Fruit fly (Drosophila melanogaster) whole organism, prepupa: ENCODE results near the gene RpS4.

Experiments
- Blimp-1 ChIP-seq: fragments of 200-800 bp; sonication (Bioruptor generic); optimal IDR thresholded peaks from 3 replicates; lab custom pipeline; 2017; ENCODE audit warnings: missing biosample characterization, missing genetic modification characterization, mild to moderate bottlenecking, moderate library complexity, missing genetic modification reagents
- CG10631 ChIP-seq: fragments of 200-800 bp; sonication (Bioruptor generic); optimal IDR thresholded peaks from 2 replicates; lab custom pipeline; 2016; ENCODE audit warnings: missing biosample characterization, missing genetic modification characterization
- CG11294 ChIP-seq: fragments of 200-800 bp; sonication (Bioruptor generic); IDR thresholded peaks from 2 replicates; pipeline ENCODE4 v1.3.6; 2022; ENCODE audit warnings: missing biosample characterization, missing genetic modification characterization
- CG11902 ChIP-seq: fragments of 200-800 bp; sonication (Bioruptor generic); optimal IDR thresholded peaks from 3 replicates; lab custom pipeline; 2016; ENCODE audit warnings: missing biosample characterization, missing genetic modification characterization
- CG15336 ChIP-seq: fragments of 200-800 bp; sonication (Bioruptor generic); IDR thresholded peaks from 2 replicates; pipeline ENCODE4 v1.3.6; 2022; ENCODE audit warnings: missing biosample characterization, missing genetic modification characterization
- CG3032 ChIP-seq: fragments of 200-800 bp; optimal IDR thresholded peaks from 2 replicates; lab custom pipeline; 2019; ENCODE audit warnings: missing biosample characterization, mild to moderate bottlenecking, missing genetic modification characterization, moderate library complexity
- CG31627 ChIP-seq: fragments of 200-800 bp; sonication (Bioruptor generic); optimal IDR thresholded peaks from 3 replicates; lab custom pipeline; 2016; ENCODE audit warnings: missing biosample characterization, missing genetic modification characterization
- CG32006 ChIP-seq: fragments of 200-800 bp; sonication (Bioruptor generic); optimal IDR thresholded peaks from 3 replicates; lab custom pipeline; 2017; ENCODE audit warnings: missing biosample characterization, mild to moderate bottlenecking, missing genetic modification characterization
- CG34406 ChIP-seq: fragments of 200-800 bp; sonication (Bioruptor generic); optimal IDR thresholded peaks from 3 replicates; lab custom pipeline; 2016; ENCODE audit warnings: missing biosample characterization, missing genetic modification characterization
- CG6163 ChIP-seq: fragments of 200-800 bp; sonication (Bioruptor generic); IDR thresholded peaks from 3 replicates; pipeline ENCODE4 v1.3.6; 2022; ENCODE audit warnings: missing biosample characterization, missing genetic modification characterization
- CG6792 ChIP-seq: fragments of 200-800 bp; sonication (Bioruptor generic); optimal IDR thresholded peaks from 3 replicates; lab custom pipeline; 2016; ENCODE audit warnings: missing biosample characterization, missing genetic modification characterization
- CG6808 ChIP-seq: fragments of 200-800 bp; sonication (Bioruptor generic); optimal IDR thresholded peaks from 3 replicates; lab custom pipeline; 2017; ENCODE audit warnings: missing biosample characterization, missing genetic modification characterization, mild to moderate bottlenecking, moderate library complexity, missing genetic modification reagents
- CG6854 ChIP-seq: fragments of 200-800 bp; sonication (Bioruptor generic); optimal IDR thresholded peaks from 2 replicates; lab custom pipeline; 2017; ENCODE audit warnings: missing biosample characterization, mild to moderate bottlenecking, missing genetic modification characterization
- CG8632 ChIP-seq: fragments of 200-800 bp; sonication (Bioruptor generic); optimal IDR thresholded peaks from 3 replicates; lab custom pipeline; 2016; ENCODE audit warnings: missing biosample characterization, missing genetic modification characterization
- CG9139 ChIP-seq: fragments of 200-800 bp; sonication (Bioruptor generic); optimal IDR thresholded peaks from 3 replicates; lab custom pipeline; 2017; ENCODE audit warnings: missing biosample characterization, mild to moderate bottlenecking, missing genetic modification characterization
- Eip78C ChIP-seq: fragments of 200-800 bp; sonication (Bioruptor generic); peaks from one replicate; lab custom pipeline; 2016; ENCODE audit warnings: missing biosample characterization, missing genetic modification characterization
- Ets96B ChIP-seq: fragments of 200-800 bp; optimal IDR thresholded peaks from 2 replicates; lab custom pipeline; 2019; ENCODE audit warnings: missing biosample characterization, mild to moderate bottlenecking, missing genetic modification characterization, moderate library complexity
- Hr38 ChIP-seq: sonication (Bioruptor generic); optimal IDR thresholded peaks from 2 replicates; lab custom pipeline; 2016; ENCODE audit warnings: missing biosample characterization, missing genetic modification characterization
- Hr39 ChIP-seq: fragments of 200-800 bp; sonication (Bioruptor generic); optimal IDR thresholded peaks from 2 replicates; lab custom pipeline; 2016; ENCODE audit warnings: missing biosample characterization, missing genetic modification characterization
- Hr4 ChIP-seq: fragments of 200-800 bp; sonication (Bioruptor generic); optimal IDR thresholded peaks from 3 replicates; lab custom pipeline; 2016; ENCODE audit warnings: missing biosample characterization, missing genetic modification characterization
- Lpt ChIP-seq: fragments of 200-800 bp; sonication (Bioruptor generic); optimal IDR thresholded peaks from 3 replicates; lab custom pipeline; 2016; ENCODE audit warnings: missing biosample characterization, missing genetic modification characterization
- Met ChIP-seq: fragments of 200-800 bp; sonication (Bioruptor generic); optimal IDR thresholded peaks from 3 replicates; lab custom pipeline; 2016; ENCODE audit warnings: missing biosample characterization, missing genetic modification characterization
- OdsH ChIP-seq: fragments of 200-800 bp; sonication (Bioruptor generic); optimal IDR thresholded peaks from 3 replicates; lab custom pipeline; 2016; ENCODE audit warnings: missing biosample characterization, missing genetic modification characterization
- Smox ChIP-seq: fragments of 200-800 bp; sonication (Bioruptor generic); optimal IDR thresholded peaks from 3 replicates; lab custom pipeline; 2016; ENCODE audit warnings: missing biosample characterization, missing genetic modification characterization
- Sox102F ChIP-seq: fragments of 200-800 bp; sonication (Bioruptor generic); optimal IDR thresholded peaks from 2 replicates; lab custom pipeline; 2016; ENCODE audit warnings: missing biosample characterization, mild to moderate bottlenecking, missing genetic modification characterization
- Sox15 ChIP-seq: fragments of 200-800 bp; sonication (Bioruptor generic); optimal IDR thresholded peaks from 3 replicates; lab custom pipeline; 2016; ENCODE audit warnings: missing biosample characterization, missing genetic modification characterization
- achi ChIP-seq: fragments of 200-800 bp; sonication (Bioruptor generic); optimal IDR thresholded peaks from 3 replicates; lab custom pipeline; 2016; ENCODE audit warnings: missing biosample characterization, missing genetic modification characterization
- acj6 ChIP-seq: fragments of 200-800 bp; sonication (Bioruptor generic); optimal IDR thresholded peaks from 3 replicates; lab custom pipeline; 2016; ENCODE audit warnings: missing biosample characterization, missing genetic modification characterization
- dac ChIP-seq: fragments of 200-800 bp; sonication (Bioruptor generic); optimal IDR thresholded peaks from 2 replicates; lab custom pipeline; 2017; ENCODE audit warnings: missing biosample characterization, mild to moderate bottlenecking, missing genetic modification characterization
- dsx ChIP-seq: fragments of 200-800 bp; optimal IDR thresholded peaks from 3 replicates; lab custom pipeline; 2019; ENCODE audit warnings: missing biosample characterization, mild to moderate bottlenecking, missing genetic modification characterization, moderate library complexity; ENCODE audit not compliant: poor library complexity, severe bottlenecking
- esn ChIP-seq: fragments of 200-800 bp; sonication (Bioruptor generic); optimal IDR thresholded peaks from 2 replicates; lab custom pipeline; 2016; ENCODE audit warnings: missing biosample characterization, mild to moderate bottlenecking, missing genetic modification characterization, moderate library complexity
- fkh ChIP-seq: fragments of 200-800 bp; sonication (Bioruptor generic); optimal IDR thresholded peaks from 3 replicates; lab custom pipeline; 2017; ENCODE audit warnings: missing biosample characterization, mild to moderate bottlenecking, missing genetic modification characterization, moderate library complexity
- lz ChIP-seq: fragments of 200-800 bp; sonication (Bioruptor generic); optimal IDR thresholded peaks from 3 replicates; lab custom pipeline; 2016; ENCODE audit warnings: missing biosample characterization, missing genetic modification characterization
- net ChIP-seq: fragments of 200-800 bp; sonication (Bioruptor generic); optimal IDR thresholded peaks from 3 replicates; lab custom pipeline; 2016; ENCODE audit warnings: missing biosample characterization, missing genetic modification characterization
- pdm3 ChIP-seq: fragments of 200-800 bp; sonication (Bioruptor generic); optimal IDR thresholded peaks from 3 replicates; lab custom pipeline; 2016; ENCODE audit warnings: missing biosample characterization, missing genetic modification characterization
- salr ChIP-seq, 2 experiments: fragments of 200-800 bp; sonication (Bioruptor generic); optimal IDR thresholded peaks; 3 replicates each; lab custom pipeline; 2016 to 2018; ENCODE audit warnings: missing biosample characterization in 2 of 2, missing genetic modification characterization in 2 of 2, mild to moderate bottlenecking in 1 of 2
- ss ChIP-seq, 2 experiments: fragments of 200-800 bp; sonication (Bioruptor generic); optimal IDR thresholded peaks; 2 replicates in 1 of 2; 3 replicates in 1 of 2; lab custom pipeline; 2017 to 2018; ENCODE audit warnings: mild to moderate bottlenecking in 2 of 2, missing biosample characterization in 2 of 2, missing genetic modification characterization in 2 of 2, moderate library complexity in 1 of 2
- svp ChIP-seq: fragments of 200-800 bp; sonication (Bioruptor generic); peaks from one replicate; lab custom pipeline; 2016; ENCODE audit warnings: missing biosample characterization, missing genetic modification characterization
- topi ChIP-seq: fragments of 200-800 bp; sonication (Bioruptor generic); optimal IDR thresholded peaks from 3 replicates; lab custom pipeline; 2016; ENCODE audit warnings: missing biosample characterization, missing genetic modification characterization
- vri ChIP-seq: fragments of 200-800 bp; sonication (Bioruptor generic); optimal IDR thresholded peaks from 3 replicates; lab custom pipeline; 2016; ENCODE audit warnings: missing biosample characterization, mild to moderate bottlenecking, missing genetic modification characterization

RpS4 gene

DNA sequence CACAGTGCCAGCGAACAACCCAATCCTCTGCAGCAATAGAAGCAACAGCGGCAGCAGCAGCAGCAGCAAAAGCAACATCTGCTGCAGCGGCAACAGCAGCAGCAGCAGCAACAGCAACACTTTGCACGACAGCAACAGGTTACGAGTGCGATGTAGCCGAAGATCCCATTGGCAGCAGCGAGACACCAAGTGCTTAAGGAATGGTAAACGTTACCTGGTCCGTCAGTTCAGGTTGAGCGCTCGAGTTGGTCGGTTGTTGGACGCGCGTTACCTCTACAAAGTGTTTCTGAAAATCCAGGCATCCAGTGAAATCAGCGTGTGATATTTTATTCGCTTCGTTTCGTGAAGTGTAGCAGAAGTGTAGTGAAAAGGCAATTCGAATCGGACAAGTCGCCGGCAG lies 12.8 kb upstream of the RpS4 start, which contains the start of gene CG17672 (continued):
- TF ChIP-seq net (GFP tag; lab: Kevin White, UChicago) = peak; percentile 2
- no peak for TF ChIP-seq vri (GFP tag; lab: Kevin White, UChicago)

DNA sequence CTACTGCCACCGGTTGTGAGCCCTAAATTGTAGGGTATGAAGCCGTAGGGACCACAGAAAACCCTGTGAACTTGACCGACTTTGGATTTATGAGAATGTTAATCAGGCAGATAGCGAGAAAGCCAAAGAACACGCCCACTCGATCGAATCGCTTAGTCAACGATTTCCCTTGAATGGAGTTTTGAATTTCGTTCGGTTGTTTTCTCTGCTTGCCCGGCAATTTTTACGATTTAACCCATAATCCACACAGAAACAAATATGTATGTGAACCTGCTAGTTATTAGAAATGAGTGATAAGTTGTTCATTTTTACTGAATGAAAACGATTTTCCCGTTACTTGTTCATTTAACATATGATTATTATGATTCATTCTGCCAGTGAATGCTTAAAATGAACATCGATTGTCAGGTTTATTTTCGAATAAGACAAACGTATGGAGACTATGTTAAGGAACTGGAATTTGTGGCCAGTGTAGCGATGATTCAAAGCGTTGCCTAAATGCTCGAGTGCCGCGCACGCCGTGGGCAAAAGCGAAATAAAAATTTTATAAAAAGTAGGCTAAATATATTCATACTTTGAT lies 11.4 kb upstream of the RpS4 start:
- TF ChIP-seq CG34406 (peak; percentile 20), Hr39 (GFP tag; lab: Kevin White, UChicago) (no peak), dsx (GFP tag; lab: Kevin White, UChicago) (peak; percentile 7), acj6 (GFP tag; lab: Kevin White, UChicago) (peak; percentile 11), Eip78C (peak; percentile 84), CG31627 (GFP tag; lab: Kevin White, UChicago) (peak; percentile 1), Ets96B (tag; lab: Kevin White, UChicago) (peak; percentile 22), topi (GFP tag; lab: Kevin White, UChicago) (peak; percentile 29), pdm3 (GFP tag; lab: Kevin White, UChicago) (peak; percentile 23), CG32006 (GFP tag; lab: Kevin White, UChicago) (peak; percentile 6), Met (GFP tag; lab: Kevin White, UChicago) (peak; percentile 9), CG11294 (GFP tag; lab: Robert Waterston, UW) (no peak), CG10631 (GFP tag; lab: Kevin White, UChicago) (no peak), svp (GFP tag; lab: Kevin White, UChicago) (peak; percentile 54), CG9139 (GFP tag; lab: Kevin White, UChicago) (no peak), CG11902 (GFP tag; lab: Kevin White, UChicago) (no peak), Sox15 (no peak), Hr4 (GFP tag; lab: Kevin White, UChicago) (peak; percentile 2)

DNA sequence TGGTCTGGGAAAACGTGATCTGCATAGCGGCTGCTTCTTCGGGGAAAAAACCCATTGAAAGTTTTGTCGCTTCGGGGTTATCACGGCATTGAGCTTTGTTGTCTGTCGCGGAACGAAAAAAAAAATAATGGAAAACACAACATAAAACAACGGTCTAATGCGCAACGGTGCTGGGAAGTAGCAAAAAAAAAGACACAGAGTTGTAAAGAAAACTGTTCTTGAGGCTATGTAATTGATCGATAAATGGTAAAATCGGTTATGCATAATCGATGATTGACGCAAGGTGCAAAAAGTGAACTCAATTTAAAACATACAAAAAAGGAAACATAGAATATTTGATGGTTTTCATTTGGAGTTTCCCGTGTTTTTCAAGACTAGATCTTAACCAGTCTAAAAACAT lies 10.2 kb upstream of the RpS4 start:
- TF ChIP-seq CG6163 (GFP tag; lab: Robert Waterston, UW) (no peak), Hr38 (no peak), esn (GFP tag; lab: Kevin White, UChicago) (no peak), Smox (GFP tag; lab: Kevin White, UChicago) (no peak), Hr39 (GFP tag; lab: Kevin White, UChicago) (no peak), CG3032 (tag; lab: Kevin White, UChicago) (no peak), CG15336 (GFP tag; lab: Robert Waterston, UW) (no peak), OdsH (GFP tag; lab: Kevin White, UChicago) (no peak), CG8632 (GFP tag; lab: Kevin White, UChicago) (no peak), CG6854 (GFP tag; lab: Kevin White, UChicago) (no peak), topi (GFP tag; lab: Kevin White, UChicago) (no peak), ss (GFP tag; optimal IDR thresholded peaks at IDR 0.05; lab: Kevin White, UChicago) (no peak), Sox102F (GFP tag; lab: Kevin White, UChicago) (no peak), Lpt (GFP tag; lab: Kevin White, UChicago) (no peak)

DNA sequence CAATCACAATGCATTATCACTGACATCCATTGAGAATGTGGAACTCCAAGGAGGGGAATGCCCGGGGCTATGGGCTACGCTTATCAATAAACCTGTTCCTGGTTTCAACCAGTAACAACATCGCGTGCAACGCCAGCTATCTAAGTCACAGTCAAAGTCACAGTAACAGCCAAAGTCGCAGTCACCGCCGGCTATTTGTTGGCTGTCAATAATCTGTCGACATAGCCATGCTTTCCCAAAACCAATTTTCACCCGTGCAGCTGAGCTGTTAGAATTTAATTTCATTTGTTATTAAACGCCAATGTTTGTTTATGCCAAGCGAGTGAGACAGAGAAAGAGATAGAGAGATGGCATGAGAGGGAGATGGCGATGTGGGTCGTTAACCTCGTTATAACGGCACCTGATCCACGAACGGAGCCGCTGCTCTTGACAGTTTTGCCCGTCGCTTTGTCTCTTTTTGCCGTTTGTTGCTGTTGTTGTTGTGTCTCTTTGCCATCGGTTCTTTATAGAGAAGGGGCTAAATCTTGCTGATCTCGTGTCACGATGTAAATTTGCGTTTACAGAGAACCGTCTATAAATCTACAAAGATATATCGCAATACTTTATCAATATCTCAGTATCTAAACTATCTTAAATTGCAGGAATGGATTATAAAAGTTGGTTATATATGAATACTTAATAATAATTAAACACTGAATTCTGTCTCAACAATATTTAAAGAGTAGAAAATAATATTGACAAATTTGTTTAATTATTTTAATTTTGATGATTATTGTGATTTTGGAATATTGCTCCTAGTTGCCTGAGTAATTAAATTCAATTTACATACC lies 9.3 kb upstream of the RpS4 start:
- peak; percentile 33 for TF ChIP-seq pdm3 (GFP tag; lab: Kevin White, UChicago)
- peak; percentile 35 for TF ChIP-seq topi (GFP tag; lab: Kevin White, UChicago)
- peak; percentile 66 for TF ChIP-seq esn (GFP tag; lab: Kevin White, UChicago)
- peak; percentile 11 for TF ChIP-seq CG6792
- peak; percentile 31 for TF ChIP-seq achi (GFP tag; lab: Kevin White, UChicago)
- TF ChIP-seq Met (GFP tag; lab: Kevin White, UChicago) = peak; percentile 10
- peak; percentile 18 for TF ChIP-seq Lpt (GFP tag; lab: Kevin White, UChicago)
- TF ChIP-seq Eip78C = peak; percentile 54
- peak; percentile 33 for TF ChIP-seq CG3032 (tag; lab: Kevin White, UChicago)
- peak; percentile 41 for TF ChIP-seq acj6 (GFP tag; lab: Kevin White, UChicago)
- TF ChIP-seq dsx (GFP tag; lab: Kevin White, UChicago) = no peak
- TF ChIP-seq Blimp-1 (GFP tag; lab: Kevin White, UChicago) = no peak
- TF ChIP-seq CG6808 (GFP tag; lab: Kevin White, UChicago) = no peak
- TF ChIP-seq Sox102F (GFP tag; lab: Kevin White, UChicago) = peak; percentile 39
- TF ChIP-seq fkh = peak; percentile 86
- peak; percentile 25 for TF ChIP-seq OdsH (GFP tag; lab: Kevin White, UChicago)
- TF ChIP-seq CG6854 (GFP tag; lab: Kevin White, UChicago) = no peak
- TF ChIP-seq salr (GFP tag; optimal IDR thresholded peaks at IDR 0.05; lab: Kevin White, UChicago) = peak in 1 of 2 experiments; percentile 23
- peak; percentile 5 for TF ChIP-seq CG31627 (GFP tag; lab: Kevin White, UChicago)
- no peak for TF ChIP-seq CG15336 (GFP tag; lab: Robert Waterston, UW)
- TF ChIP-seq CG34406 = peak; percentile 5
- TF ChIP-seq lz (GFP tag; lab: Kevin White, UChicago) = peak; percentile 18
- no peak for TF ChIP-seq dac (GFP tag; lab: Kevin White, UChicago)
- TF ChIP-seq svp (GFP tag; lab: Kevin White, UChicago) = peak; percentile 89
- peak; percentile 59 for TF ChIP-seq CG32006 (GFP tag; lab: Kevin White, UChicago)
- no peak for TF ChIP-seq Smox (GFP tag; lab: Kevin White, UChicago)
